Worm (Caenorhabditis elegans) whole organism, L3 larva: Measurements from ENCODE around the gene srj-52.

Experiments used
- R02D3.7 ChIP-seq: fragments of 150-350 bp; optimal IDR thresholded peaks from 2 replicates; lab custom pipeline; 2014; ENCODE audit warnings: missing biosample characterization, missing genetic modification characterization
- ZK546.5 ChIP-seq: sonication (generic microtip); optimal IDR thresholded peaks from 2 replicates; lab custom pipeline; 2017; ENCODE audit warnings: missing biosample characterization, missing genetic modification characterization
- aly-2 ChIP-seq: fragments of 150-350 bp; optimal IDR thresholded peaks from 2 replicates; lab custom pipeline; 2014; ENCODE audit warnings: missing biosample characterization, missing genetic modification characterization
- ama-1 ChIP-seq: fragments of 150-350 bp; optimal IDR thresholded peaks from 2 replicates; lab custom pipeline; 2018
- ceh-16 ChIP-seq: sonication (generic microtip); optimal IDR thresholded peaks from 2 replicates; lab custom pipeline; 2017; ENCODE audit warnings: missing biosample characterization, missing genetic modification characterization
- ceh-28 ChIP-seq: fragments of 150-350 bp; optimal IDR thresholded peaks from 2 replicates; lab custom pipeline; 2014; ENCODE audit warnings: missing biosample characterization, missing genetic modification reagents, missing genetic modification characterization
- ceh-9 ChIP-seq: sonication (generic microtip); optimal IDR thresholded peaks from 2 replicates; lab custom pipeline; 2018; ENCODE audit warnings: missing biosample characterization, missing genetic modification characterization
- daf-12 ChIP-seq: fragments of 150-350 bp; optimal IDR thresholded peaks from 2 replicates; lab custom pipeline; 2014; ENCODE audit warnings: missing biosample characterization, missing genetic modification reagents, missing genetic modification characterization
- egl-27 ChIP-seq: sonication (generic microtip); optimal IDR thresholded peaks from 4 replicates; lab custom pipeline; 2017; ENCODE audit warnings: missing biosample characterization, missing genetic modification reagents, missing genetic modification characterization
- egl-5 ChIP-seq: fragments of 150-350 bp; optimal IDR thresholded peaks from 2 replicates; lab custom pipeline; 2017; ENCODE audit warnings: missing biosample characterization, missing genetic modification reagents, missing genetic modification characterization, inconsistent platforms
- elt-1 ChIP-seq: fragments of 150-350 bp; optimal IDR thresholded peaks from 2 replicates; lab custom pipeline; 2014; ENCODE audit warnings: missing biosample characterization, missing genetic modification characterization
- elt-2 ChIP-seq: sonication (generic microtip); optimal IDR thresholded peaks from 2 replicates; lab custom pipeline; 2016; ENCODE audit warnings: missing genetic modification reagents, mild to moderate bottlenecking, missing genetic modification characterization, missing compliant biosample characterization
- elt-3 ChIP-seq, 3 experiments: fragments of 150-350 bp in 1 of 3; sonication (generic microtip) in 2 of 3; optimal IDR thresholded peaks; 2 replicates in 2 of 3; 4 replicates in 1 of 3; lab custom pipeline; 2014 to 2017; ENCODE audit warnings: missing biosample characterization in 3 of 3, missing genetic modification characterization in 3 of 3
- eor-1 ChIP-seq, 2 experiments: fragments of 150-350 bp; optimal IDR thresholded peaks; 2 replicates each; lab custom pipeline; 2014 to 2018; ENCODE audit warnings: missing biosample characterization in 2 of 2, missing genetic modification characterization in 2 of 2
- fkh-10 ChIP-seq: sonication (generic microtip); optimal IDR thresholded peaks from 2 replicates; lab custom pipeline; 2017; ENCODE audit warnings: missing biosample characterization, missing genetic modification reagents, missing genetic modification characterization
- fkh-2 ChIP-seq: fragments of 150-350 bp; optimal IDR thresholded peaks from 2 replicates; lab custom pipeline; 2014; ENCODE audit warnings: missing biosample characterization, missing genetic modification reagents, missing genetic modification characterization
- fos-1 ChIP-seq: fragments of 150-350 bp; optimal IDR thresholded peaks from 2 replicates; lab custom pipeline; 2014; ENCODE audit warnings: missing biosample characterization, missing genetic modification characterization
- hmg-11 ChIP-seq: sonication (generic microtip); optimal IDR thresholded peaks from 2 replicates; lab custom pipeline; 2016; ENCODE audit warnings: missing genetic modification characterization, missing compliant biosample characterization
- jun-1 ChIP-seq: fragments of 150-350 bp; optimal IDR thresholded peaks from 2 replicates; lab custom pipeline; 2014; ENCODE audit warnings: missing biosample characterization, missing genetic modification reagents, missing genetic modification characterization
- lin-15B ChIP-seq: fragments of 150-350 bp; optimal IDR thresholded peaks from 2 replicates; lab custom pipeline; 2014; ENCODE audit warnings: missing biosample characterization, missing genetic modification characterization
- lin-39 ChIP-seq: fragments of 150-350 bp; optimal IDR thresholded peaks from 2 replicates; lab custom pipeline; 2018; ENCODE audit warnings: missing biosample characterization, missing genetic modification reagents, missing genetic modification characterization
- lsy-12 ChIP-seq: sonication (generic microtip); optimal IDR thresholded peaks from 2 replicates; lab custom pipeline; 2016; ENCODE audit warnings: mild to moderate bottlenecking, missing genetic modification characterization, missing compliant biosample characterization
- mdl-1 ChIP-seq: fragments of 150-350 bp; optimal IDR thresholded peaks from 2 replicates; lab custom pipeline; 2014; ENCODE audit warnings: missing biosample characterization, missing genetic modification characterization
- mml-1 ChIP-seq: fragments of 150-350 bp; sonication (generic microtip); optimal IDR thresholded peaks from 3 replicates; lab custom pipeline; 2014; ENCODE audit warnings: missing biosample characterization, missing genetic modification characterization
- nfya-1 ChIP-seq: sonication (generic microtip); optimal IDR thresholded peaks from 2 replicates; lab custom pipeline; 2017; ENCODE audit warnings: missing genetic modification characterization, mild to moderate bottlenecking, missing compliant biosample characterization, antibody characterized with exemption, moderate library complexity; ENCODE audit not compliant: insufficient read depth
- nhr-11 ChIP-seq: fragments of 150-350 bp; optimal IDR thresholded peaks from 2 replicates; lab custom pipeline; 2014; ENCODE audit warnings: missing biosample characterization, missing genetic modification characterization
- nhr-12 ChIP-seq: fragments of 150-350 bp; optimal IDR thresholded peaks from 2 replicates; lab custom pipeline; 2014; ENCODE audit warnings: missing biosample characterization, missing genetic modification characterization
- nhr-23 ChIP-seq: fragments of 150-350 bp; optimal IDR thresholded peaks from 2 replicates; lab custom pipeline; 2014; ENCODE audit warnings: missing biosample characterization, missing genetic modification reagents, missing genetic modification characterization
- nhr-237 ChIP-seq: fragments of 150-350 bp; optimal IDR thresholded peaks from 2 replicates; lab custom pipeline; 2014; ENCODE audit warnings: missing biosample characterization, missing genetic modification characterization
- nhr-25 ChIP-seq: sonication (generic microtip); optimal IDR thresholded peaks from 2 replicates; lab custom pipeline; 2017; ENCODE audit warnings: missing biosample characterization, missing genetic modification characterization
- nhr-28 ChIP-seq: fragments of 150-350 bp; optimal IDR thresholded peaks from 2 replicates; lab custom pipeline; 2014; ENCODE audit warnings: missing biosample characterization, missing genetic modification characterization
- nhr-43 ChIP-seq: sonication (generic microtip); optimal IDR thresholded peaks from 2 replicates; lab custom pipeline; 2016; ENCODE audit warnings: mild to moderate bottlenecking, missing genetic modification characterization, missing compliant biosample characterization; ENCODE audit not compliant: poor library complexity, severe bottlenecking
- nhr-67 ChIP-seq: fragments of 150-350 bp; optimal IDR thresholded peaks from 2 replicates; lab custom pipeline; 2014; ENCODE audit warnings: missing biosample characterization, missing genetic modification characterization
- nhr-76 ChIP-seq: fragments of 150-350 bp; sonication (generic microtip); optimal IDR thresholded peaks from 5 replicates; lab custom pipeline; 2014; ENCODE audit warnings: missing biosample characterization, missing genetic modification characterization
- nhr-77 ChIP-seq: fragments of 150-350 bp; optimal IDR thresholded peaks from 2 replicates; lab custom pipeline; 2014; ENCODE audit warnings: missing biosample characterization, missing genetic modification characterization
- pha-4 ChIP-seq: fragments of 150-350 bp; optimal IDR thresholded peaks from 2 replicates; lab custom pipeline; 2014; ENCODE audit warnings: missing biosample characterization, missing genetic modification reagents, missing genetic modification characterization
- pqm-1 ChIP-seq: fragments of 150-350 bp; optimal IDR thresholded peaks from 2 replicates; lab custom pipeline; 2017; ENCODE audit warnings: missing biosample characterization, missing genetic modification characterization, inconsistent platforms
- sea-2 ChIP-seq: fragments of 150-350 bp; sonication (generic microtip); optimal IDR thresholded peaks from 4 replicates; lab custom pipeline; 2014; ENCODE audit warnings: missing biosample characterization, missing genetic modification reagents, missing genetic modification characterization
- skn-1 ChIP-seq: fragments of 150-350 bp; optimal IDR thresholded peaks from 2 replicates; lab custom pipeline; 2014; ENCODE audit warnings: missing biosample characterization, missing genetic modification characterization
- snpc-4 ChIP-seq: fragments of 150-350 bp; optimal IDR thresholded peaks from 2 replicates; lab custom pipeline; 2014; ENCODE audit warnings: missing biosample characterization, missing genetic modification characterization
- tbx-2 ChIP-seq: sonication (generic microtip); optimal IDR thresholded peaks from 2 replicates; lab custom pipeline; 2016; ENCODE audit warnings: mild to moderate bottlenecking, missing genetic modification characterization, missing compliant biosample characterization
- unc-39 ChIP-seq: sonication (generic microtip); optimal IDR thresholded peaks from 4 replicates; lab custom pipeline; 2017; ENCODE audit warnings: missing biosample characterization, missing genetic modification characterization
- unc-62 ChIP-seq: fragments of 150-350 bp; sonication (generic microtip); optimal IDR thresholded peaks from 4 replicates; lab custom pipeline; 2014; ENCODE audit warnings: missing biosample characterization, missing genetic modification reagents, missing genetic modification characterization
- zag-1 ChIP-seq: fragments of 150-350 bp; optimal IDR thresholded peaks from 2 replicates; lab custom pipeline; 2014; ENCODE audit warnings: missing biosample characterization, missing genetic modification characterization
- ztf-11 ChIP-seq: fragments of 150-350 bp; optimal IDR thresholded peaks from 2 replicates; lab custom pipeline; 2014; ENCODE audit warnings: missing biosample characterization, missing genetic modification characterization
- ztf-4 ChIP-seq: fragments of 150-350 bp; optimal IDR thresholded peaks from 2 replicates; lab custom pipeline; 2014; ENCODE audit warnings: missing biosample characterization, missing genetic modification characterization

Gene srj-52

ce11 chrV:730216-730615 lies 34.4 kb upstream of the srj-52 start:
- peak; percentile 67 for TF ChIP-seq jun-1 (tag; lab: Kevin White, UChicago)
- no peak for TF ChIP-seq unc-62 (GFP tag; lab: Kevin White, UChicago)
- no peak for TF ChIP-seq fos-1 (tag; lab: Kevin White, UChicago)
- TF ChIP-seq ceh-16 (tag; lab: Kevin White, UChicago): no peak
- TF ChIP-seq nfya-1 (tag; lab: Kevin White, UChicago): peak; percentile 49
- no peak for TF ChIP-seq skn-1 (tag; lab: Kevin White, UChicago)
- TF ChIP-seq nhr-76 (tag; lab: Kevin White, UChicago): no peak
- TF ChIP-seq ZK546.5 (tag; lab: Kevin White, UChicago): no peak
- TF ChIP-seq pha-4 (tag; lab: Kevin White, UChicago): peak; percentile 86
- no peak for TF ChIP-seq sea-2 (GFP tag; lab: Kevin White, UChicago)
- peak; percentile 44 for TF ChIP-seq lsy-12
- no peak for TF ChIP-seq unc-39 (tag; lab: Kevin White, UChicago)
- TF ChIP-seq tbx-2: no peak
- no peak for TF ChIP-seq hmg-11 (tag; lab: Kevin White, UChicago)
- TF ChIP-seq nhr-237: no peak
- no peak for TF ChIP-seq nhr-12 (tag; lab: Kevin White, UChicago)
- TF ChIP-seq zag-1 (tag; lab: Kevin White, UChicago): no peak
- TF ChIP-seq ztf-4: no peak
- TF ChIP-seq R02D3.7 (tag; lab: Kevin White, UChicago): no peak
- TF ChIP-seq mml-1 (tag; lab: Kevin White, UChicago): no peak
- TF ChIP-seq lin-39: no peak
- peak; percentile 87 for TF ChIP-seq ama-1 (lab: Kevin White, UChicago)
- TF ChIP-seq snpc-4 (tag; lab: Kevin White, UChicago): no peak
- TF ChIP-seq nhr-23 (tag; lab: Kevin White, UChicago): no peak
- peak; percentile 92 for TF ChIP-seq elt-2 (tag; lab: Kevin White, UChicago)
- peak; percentile 16 for TF ChIP-seq nhr-25 (tag; lab: Kevin White, UChicago)
- no peak for TF ChIP-seq nhr-67 (tag; lab: Kevin White, UChicago)
- no peak for TF ChIP-seq egl-5
- TF ChIP-seq daf-12 (tag; lab: Kevin White, UChicago): no peak
- TF ChIP-seq nhr-28: no peak
- TF ChIP-seq fkh-2 (tag; lab: Kevin White, UChicago): no peak
- TF ChIP-seq mdl-1: no peak
- TF ChIP-seq nhr-43: peak; percentile 85
- TF ChIP-seq ceh-28 (tag; lab: Kevin White, UChicago): no peak
- TF ChIP-seq lin-15B (tag; lab: Kevin White, UChicago): no peak
- TF ChIP-seq pqm-1 (tag; lab: Kevin White, UChicago): peak; percentile 87
- no peak for TF ChIP-seq egl-27 (tag; lab: Kevin White, UChicago)
- no peak for TF ChIP-seq nhr-11 (tag; lab: Kevin White, UChicago)
- no peak for TF ChIP-seq aly-2 (tag; lab: Kevin White, UChicago)
- no peak for TF ChIP-seq elt-1

ce11 chrV:728822-729493 lies 33.1 kb upstream of the srj-52 start:
- TF ChIP-seq ceh-16 (tag; lab: Kevin White, UChicago) (no peak), daf-12 (tag; lab: Kevin White, UChicago) (no peak), jun-1 (tag; lab: Kevin White, UChicago) (no peak), ztf-4 (no peak), elt-3 (tag; optimal IDR thresholded peaks at IDR 0.05; lab: Kevin White, UChicago) (no peak), unc-39 (tag; lab: Kevin White, UChicago) (no peak), skn-1 (tag; lab: Kevin White, UChicago) (no peak), nhr-28 (no peak), nhr-76 (tag; lab: Kevin White, UChicago) (no peak), mml-1 (tag; lab: Kevin White, UChicago) (no peak), nhr-43 (peak; percentile 57), nhr-12 (tag; lab: Kevin White, UChicago) (no peak), pha-4 (tag; lab: Kevin White, UChicago) (peak; percentile 53), ceh-28 (tag; lab: Kevin White, UChicago) (no peak), nhr-67 (tag; lab: Kevin White, UChicago) (no peak), lin-15B (tag; lab: Kevin White, UChicago) (no peak), snpc-4 (tag; lab: Kevin White, UChicago) (peak; percentile 5), fkh-2 (tag; lab: Kevin White, UChicago) (no peak), mdl-1 (peak; percentile 38), pqm-1 (tag; lab: Kevin White, UChicago) (peak; percentile 65), nhr-77 (tag; lab: Kevin White, UChicago) (no peak), elt-2 (tag; lab: Kevin White, UChicago) (peak; percentile 77), eor-1 (tag; optimal IDR thresholded peaks at IDR 0.05; lab: Kevin White, UChicago) (no peak), unc-62 (GFP tag; lab: Kevin White, UChicago) (no peak), nfya-1 (tag; lab: Kevin White, UChicago) (peak; percentile 49), ceh-9 (no peak), ZK546.5 (tag; lab: Kevin White, UChicago) (no peak), fkh-10 (GFP tag; lab: Kevin White, UChicago) (no peak), aly-2 (tag; lab: Kevin White, UChicago) (no peak), tbx-2 (no peak), lin-39 (no peak), ama-1 (lab: Kevin White, UChicago) (peak; percentile 50), elt-1 (no peak), lsy-12 (peak; percentile 7), nhr-237 (no peak), R02D3.7 (tag; lab: Kevin White, UChicago) (no peak), ztf-11 (tag; lab: Kevin White, UChicago) (no peak), egl-5 (peak; percentile 31)
